Fruit fly (Drosophila melanogaster): ENCODE measurements around the gene Rnb.

dm6 chr3R:29758734-29759131 is 40.4 kb downstream of the Rnb start:
- no peak for TF ChIP-seq CG8478 (optimal IDR thresholded peaks at IDR 0.05)
- no peak for TF ChIP-seq usp (GFP tag; optimal IDR thresholded peaks at IDR 0.05)
- no peak for TF ChIP-seq Dll (optimal IDR thresholded peaks at IDR 0.05)

Measured in whole organism.